Worm (Caenorhabditis elegans): ENCODE results near the gene R09F10.1.

The R09F10.1 gene

ce11 chrX:8284003-8284402 is 39.4 kb upstream of the R09F10.1 start:
- no peak for TF ChIP-seq dpl-1 (GFP tag; optimal IDR thresholded peaks at IDR 0.05)
- no peak for TF ChIP-seq sptf-1 (tag; optimal IDR thresholded peaks at IDR 0.05)
- no peak for TF ChIP-seq snu-23 (GFP tag; optimal IDR thresholded peaks at IDR 0.05)
- no peak for TF ChIP-seq tbx-2 (tag; optimal IDR thresholded peaks at IDR 0.05)
- no peak for TF ChIP-seq F16B12.6 (tag; optimal IDR thresholded peaks at IDR 0.05)
- no peak for TF ChIP-seq nhr-77 (tag; optimal IDR thresholded peaks at IDR 0.05)
- TF ChIP-seq ceh-8 (GFP tag; optimal IDR thresholded peaks at IDR 0.05), result no peak
- TF ChIP-seq unc-62 (GFP tag; optimal IDR thresholded peaks at IDR 0.05), result no peak
- no peak for TF ChIP-seq elt-2 (tag; optimal IDR thresholded peaks at IDR 0.05)
- no peak for TF ChIP-seq skn-1 (tag; optimal IDR thresholded peaks at IDR 0.05)
- TF ChIP-seq unc-98 (GFP tag; IDR thresholded peaks at IDR 0.05), result no peak
- TF ChIP-seq pqm-1 (tag; optimal IDR thresholded peaks at IDR 0.05), result no peak
- no peak for TF ChIP-seq vab-15 (tag; optimal IDR thresholded peaks at IDR 0.05)

- TF ChIP-seq efl-1 (optimal IDR thresholded peaks at IDR 0.05) (no peak), efl-1 (GFP tag; optimal IDR thresholded peaks at IDR 0.05 in 1 of 2) (peak in 1 of 2 experiments; percentile 74), fkh-4 (tag; optimal IDR thresholded peaks at IDR 0.05; ENCODE audit: borderline replicate concordance) (no peak), pax-3 (tag; optimal IDR thresholded peaks at IDR 0.05) (no peak), C04F5.9 (tag; optimal IDR thresholded peaks at IDR 0.05) (no peak), ets-5 (GFP tag; IDR thresholded peaks at IDR 0.05) (no peak), ztf-4 (tag; optimal IDR thresholded peaks at IDR 0.05) (no peak), C16A3.4 (tag; optimal IDR thresholded peaks at IDR 0.05) (no peak), mdl-1 (tag; optimal IDR thresholded peaks at IDR 0.05) (no peak), vab-15 (tag; optimal IDR thresholded peaks at IDR 0.05) (no peak), swsn-7 (tag; optimal IDR thresholded peaks at IDR 0.05) (no peak), unc-86 (tag; optimal IDR thresholded peaks at IDR 0.05) (no peak), sptf-1 (tag; optimal IDR thresholded peaks at IDR 0.05) (no peak), blmp-1 (tag; optimal IDR thresholded peaks at IDR 0.05) (peak; percentile 82), tlp-1 (tag; optimal IDR thresholded peaks at IDR 0.05) (no peak), nhr-237 (tag; optimal IDR thresholded peaks at IDR 0.05) (no peak), pqm-1 (tag; optimal IDR thresholded peaks at IDR 0.05) (no peak), nhr-11 (tag; optimal IDR thresholded peaks at IDR 0.05) (no peak), aha-1 (tag; optimal IDR thresholded peaks at IDR 0.05) (no peak)
Measured at ce11 chrX:8285169-8285796, 38.1 kb upstream of the R09F10.1 start, which contains the start of the genes fis-2 and F13B9.2. Gene fis-2 (minus strand): TSS chrX:8285219. Gene F13B9.2 (plus strand): TSS chrX:8285683.

ce11 chrX:8286164-8286563 is 37.2 kb upstream of the R09F10.1 start:
- TF ChIP-seq elt-3 (tag; optimal IDR thresholded peaks at IDR 0.05), result no peak
- TF ChIP-seq tbx-2 (tag; optimal IDR thresholded peaks at IDR 0.05), result no peak
- TF ChIP-seq ceh-88 (GFP tag; IDR thresholded peaks at IDR 0.05), result no peak
- TF ChIP-seq zip-4 (GFP tag; optimal IDR thresholded peaks at IDR 0.05), result peak; percentile 18
- peak; percentile 73 for TF ChIP-seq skn-1 (tag; optimal IDR thresholded peaks at IDR 0.05)
- TF ChIP-seq efl-3 (GFP tag; optimal IDR thresholded peaks at IDR 0.05), result no peak
- no peak for TF ChIP-seq ceh-63 (GFP tag; optimal IDR thresholded peaks at IDR 0.05)

ce11 chrX:8286740-8287299 is 36.6 kb upstream of the R09F10.1 start, which contains the start of gene sec-16A.2:
Gene sec-16A.2 (plus strand): TSS chrX:8287249.
- TF ChIP-seq nhr-20 (tag; optimal IDR thresholded peaks at IDR 0.05) (peak; percentile 68), lin-39 (tag; optimal IDR thresholded peaks at IDR 0.05) (no peak), pag-3 (tag; optimal IDR thresholded peaks at IDR 0.05; ENCODE audit: borderline replicate concordance, insufficient read depth) (no peak), zag-1 (tag; optimal IDR thresholded peaks at IDR 0.05) (no peak), fkh-10 (GFP tag; optimal IDR thresholded peaks at IDR 0.05) (no peak), swsn-7 (tag; optimal IDR thresholded peaks at IDR 0.05) (peak; percentile 63), fos-1 (tag; optimal IDR thresholded peaks at IDR 0.05) (peak; percentile 34), mef-2 (tag; optimal IDR thresholded peaks at IDR 0.05) (no peak), fkh-4 (tag; optimal IDR thresholded peaks at IDR 0.05; ENCODE audit: borderline replicate concordance) (no peak), ceh-90 (tag; optimal IDR thresholded peaks at IDR 0.05) (no peak), lin-35 (GFP tag; optimal IDR thresholded peaks at IDR 0.05) (peak; percentile 52 to 75), ces-1 (GFP tag; optimal IDR thresholded peaks at IDR 0.05) (no peak), vab-15 (tag; optimal IDR thresholded peaks at IDR 0.05) (peak; percentile 67), jun-1 (tag; optimal IDR thresholded peaks at IDR 0.05) (peak; percentile 4), sup-37 (GFP tag; optimal IDR thresholded peaks at IDR 0.05) (no peak), nhr-84 (tag; optimal IDR thresholded peaks at IDR 0.05) (no peak), C04F5.9 (tag; optimal IDR thresholded peaks at IDR 0.05) (no peak), aly-2 (tag; optimal IDR thresholded peaks at IDR 0.05) (no peak)
